Worm (Caenorhabditis elegans) whole organism, dauer: ENCODE measurements around the gene dach-1.

Source experiments
- unc-62 ChIP-seq: sonication (generic microtip); optimal IDR thresholded peaks from 2 replicates; lab custom pipeline; 2017; ENCODE audit warnings: missing biosample characterization, missing genetic modification reagents, missing genetic modification characterization

dach-1 gene

DNA sequence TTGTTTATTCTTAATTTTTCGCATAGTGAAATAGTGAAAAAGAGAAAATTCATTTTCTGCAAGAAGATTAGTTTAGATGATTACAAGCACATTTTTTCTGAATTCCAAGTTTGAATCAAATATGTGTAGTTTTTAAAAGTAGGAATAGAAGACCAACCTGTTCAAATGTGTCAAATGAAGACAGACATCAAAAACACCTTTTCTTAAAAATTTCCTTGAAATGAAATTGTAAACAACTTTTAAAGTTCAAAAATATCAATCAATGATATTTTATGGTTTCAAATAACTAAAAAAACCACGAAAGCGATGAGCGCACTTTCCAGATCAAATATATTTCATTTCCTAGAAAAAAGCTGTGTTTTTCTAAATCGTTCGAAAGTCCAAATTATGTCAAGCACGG is 31.9 kb downstream of the dach-1 start, which contains the start of gene nlp-30:
TSS of gene nlp-30 (plus strand) at position 301 of the 400 bp plus-strand sequence.
- TF ChIP-seq unc-62, result no peak

DNA sequence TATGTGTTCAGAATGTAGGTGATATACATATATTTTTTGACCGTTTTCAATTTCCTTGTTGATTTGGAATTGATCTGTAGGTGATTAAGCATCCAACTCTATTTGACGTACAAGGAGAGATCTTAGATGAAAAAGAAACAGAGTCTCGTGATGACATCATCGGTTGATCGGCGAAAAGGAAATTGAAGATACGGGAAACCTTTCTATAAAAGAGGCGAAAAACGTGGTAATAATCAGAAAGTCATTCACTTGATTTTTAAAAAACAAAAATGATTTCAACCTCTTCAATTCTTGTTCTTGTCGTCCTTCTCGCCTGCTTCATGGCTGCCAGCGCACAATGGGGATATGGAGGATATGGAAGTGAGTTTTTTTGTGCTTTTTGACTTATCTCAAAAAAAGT is 34.4 kb downstream of the dach-1 start, which contains the start of gene nlp-29:
TSS of gene nlp-29 (plus strand) at position 248 of the 400 bp plus-strand sequence.
- TF ChIP-seq unc-62, result no peak

DNA sequence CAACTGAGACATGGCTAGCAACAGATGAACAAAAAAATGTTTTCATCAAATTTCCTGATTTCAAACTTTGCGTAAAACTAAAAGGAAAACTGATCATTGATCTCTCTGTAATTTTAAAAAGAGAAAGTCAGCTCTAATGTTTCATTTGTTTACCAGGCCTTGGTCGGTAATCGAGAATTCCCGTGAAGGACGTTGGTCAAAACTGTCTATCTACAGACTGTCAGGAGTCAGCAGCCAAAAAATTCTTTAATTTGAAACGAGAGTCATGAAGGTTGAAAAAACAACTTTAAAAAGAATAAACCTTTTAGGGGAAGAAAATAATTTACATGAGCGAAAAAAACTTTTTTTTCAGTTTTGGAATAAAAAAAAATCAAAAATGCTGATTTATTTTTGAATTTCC is 35.3 kb downstream of the dach-1 start:
- no peak for TF ChIP-seq unc-62

DNA sequence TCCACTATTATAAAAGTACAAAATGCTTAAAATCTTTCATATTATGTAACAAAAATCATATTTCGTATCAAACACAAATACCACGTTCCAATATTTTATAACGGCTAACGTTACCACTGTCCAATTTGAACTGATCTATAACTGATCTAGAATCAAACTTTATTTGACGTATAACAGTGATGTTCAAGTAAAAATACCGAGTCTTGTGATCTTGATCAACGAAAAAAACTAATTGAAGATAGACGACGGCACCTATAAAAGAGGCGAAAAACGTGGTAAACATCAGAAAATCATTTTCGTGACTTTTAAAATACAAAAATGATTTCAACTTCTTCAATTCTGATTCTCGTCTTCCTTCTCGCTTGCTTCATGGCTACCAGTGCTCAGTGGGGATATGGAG is 37.8 kb downstream of the dach-1 start, which contains the start of gene nlp-28:
TSS of gene nlp-28 (plus strand) at position 285 of the 400 bp plus-strand sequence.
- TF ChIP-seq unc-62, result no peak

DNA sequence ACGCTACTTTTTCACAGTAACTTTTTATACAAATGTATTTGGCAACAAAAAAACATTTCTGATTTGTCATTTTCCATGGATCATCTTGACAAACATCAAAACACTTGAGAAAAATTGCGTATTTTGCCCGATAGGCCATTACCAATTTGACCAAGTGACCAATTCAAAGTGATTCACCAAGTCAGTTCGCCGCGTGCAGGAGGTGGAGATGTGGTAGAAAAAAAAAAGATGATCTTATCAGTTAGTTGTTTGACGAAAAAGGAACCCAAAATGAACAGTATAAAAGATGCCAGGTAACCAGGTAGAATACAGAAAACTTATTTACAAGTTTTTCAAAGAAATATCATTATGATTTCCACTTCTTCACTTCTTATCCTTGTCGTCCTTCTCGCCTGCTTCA is 39.2 kb downstream of the dach-1 start, which contains the start of gene nlp-27:
TSS of gene nlp-27 (plus strand) at position 309 of the 400 bp plus-strand sequence.
- no peak for TF ChIP-seq unc-62

DNA sequence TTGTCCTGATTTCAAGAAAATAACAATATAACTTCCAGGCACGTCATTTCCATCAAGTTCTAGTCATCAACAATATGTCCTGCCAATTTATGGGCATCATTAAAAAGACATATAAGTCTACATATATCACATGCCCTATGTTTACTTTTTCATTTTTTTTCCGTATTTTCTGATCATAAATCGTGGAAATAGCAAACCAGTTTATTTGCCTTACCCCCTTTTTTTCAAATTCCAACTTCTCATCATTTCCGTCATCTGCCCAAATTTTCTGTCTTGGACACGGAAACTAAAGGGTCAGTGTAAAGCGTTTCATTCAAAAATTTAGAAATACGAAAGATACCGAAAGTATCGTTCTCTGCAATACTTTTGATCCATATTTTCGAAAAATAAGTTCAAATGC is 42.5 kb downstream of the dach-1 start:
- TF ChIP-seq unc-62, result no peak

DNA sequence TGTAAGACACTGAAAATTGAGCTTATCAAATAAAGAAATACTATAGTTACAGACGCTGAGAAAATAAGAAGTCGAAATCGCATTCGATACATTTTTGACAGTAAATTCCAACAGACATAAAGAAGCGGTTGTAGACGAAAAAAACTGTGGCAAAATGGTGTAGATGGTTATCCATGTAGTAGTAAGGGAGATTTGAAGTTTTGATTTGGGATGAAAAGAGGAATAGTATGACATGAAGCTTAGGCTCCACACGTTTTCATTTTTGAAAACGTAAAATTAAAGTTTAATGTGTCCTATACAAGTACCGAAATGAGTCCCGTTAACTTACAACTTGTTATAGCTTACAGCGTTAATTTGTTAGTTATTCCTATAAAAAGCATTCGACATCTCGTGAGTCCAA is 44.2 kb downstream of the dach-1 start, which contains the start of gene K09D9.9:
TSS of gene K09D9.9 (minus strand) at position 101 of the 400 bp plus-strand sequence.
- TF ChIP-seq unc-62, result no peak

DNA sequence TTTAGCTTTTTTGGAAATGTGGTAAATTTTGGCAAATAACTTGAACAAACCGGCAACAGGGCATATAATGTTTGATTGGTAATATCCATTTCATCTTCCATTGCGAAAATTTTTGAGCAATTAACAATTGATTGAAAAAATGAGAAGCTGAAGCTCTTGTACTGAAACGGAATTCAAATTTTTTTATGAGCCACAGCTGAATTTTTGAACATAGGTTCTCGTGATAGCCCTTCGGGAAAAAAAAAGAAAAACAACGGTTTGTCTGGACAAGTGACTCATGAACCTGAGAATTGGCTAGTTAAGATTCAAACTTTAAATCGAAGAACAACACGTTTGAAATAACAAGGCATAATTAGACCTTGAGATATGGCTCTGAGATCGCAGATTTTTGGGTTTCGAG is 46.0 kb downstream of the dach-1 start, which contains the start of gene srx-62:
TSS of gene srx-62 (minus strand) at position 101 of the 400 bp plus-strand sequence.
- TF ChIP-seq unc-62, result no peak
